ENCODE assay signal across 6 worm cellular contexts in genomic region chrII:9573412-9573811, ce11.
TF ChIP-seq lines count a peak whose summit lies in the region.

No protein-coding gene starts in this region.

TF ChIP-seq in whole organism, L1 larva, 84 proteins besides CTCF, POLR2A, EP300 and RAD21 (continues in another document):
- peak in 1 of 2 experiments; percentile 32 for TF ChIP-seq lsy-2 (tag; optimal IDR thresholded peaks at IDR 0.05; lab: Kevin White, UChicago)
- peak; percentile 2 for TF ChIP-seq mep-1 (tag; optimal IDR thresholded peaks at IDR 0.05; lab: Kevin White, UChicago)
- TF ChIP-seq nhr-19 (GFP tag; conservative IDR thresholded peaks at IDR 0.05; lab: Robert Waterston, UW), result 0 out of 2 replicates have a peak, but pooled peaks have one; percentile 12
- TF ChIP-seq elt-3 (tag; optimal IDR thresholded peaks at IDR 0.05; lab: Kevin White, UChicago), result peak in 1 of 6 experiments; percentile 52
- TF ChIP-seq lin-39 (tag; optimal IDR thresholded peaks at IDR 0.05; lab: Kevin White, UChicago), result no peak
- TF ChIP-seq efl-1 (optimal IDR thresholded peaks at IDR 0.05; lab: Kevin White, UChicago), result no peak
- peak in 1 of 2 experiments; percentile 59 for TF ChIP-seq efl-1 (GFP tag; optimal IDR thresholded peaks at IDR 0.05 in 1 of 2; lab: Kevin White, UChicago)
- no peak for TF ChIP-seq nhr-28 (tag; optimal IDR thresholded peaks at IDR 0.05; lab: Kevin White, UChicago)
- no peak for TF ChIP-seq pax-3 (tag; optimal IDR thresholded peaks at IDR 0.05; lab: Kevin White, UChicago)
- peak; percentile 71 for TF ChIP-seq snu-23 (GFP tag; optimal IDR thresholded peaks at IDR 0.05; lab: Kevin White, UChicago)
- TF ChIP-seq swsn-7 (tag; optimal IDR thresholded peaks at IDR 0.05; lab: Kevin White, UChicago), result peak; percentile 6
- no peak for TF ChIP-seq fos-1 (tag; optimal IDR thresholded peaks at IDR 0.05; lab: Kevin White, UChicago)
- no peak for TF ChIP-seq C04F5.9 (tag; optimal IDR thresholded peaks at IDR 0.05; lab: Kevin White, UChicago)
- TF ChIP-seq blmp-1 (tag; optimal IDR thresholded peaks at IDR 0.05; lab: Kevin White, UChicago), result peak; percentile 54

TF ChIP-seq in whole organism, L2 larva, 48 proteins besides CTCF, POLR2A, EP300 and RAD21:
- TF ChIP-seq C34F6.9 (tag; optimal IDR thresholded peaks at IDR 0.05; lab: Kevin White, UChicago) (no peak), nhr-129 (tag; optimal IDR thresholded peaks at IDR 0.05; lab: Kevin White, UChicago) (peak; percentile 17), blmp-1 (tag; optimal IDR thresholded peaks at IDR 0.05; lab: Kevin White, UChicago; ENCODE audit: insufficient read depth) (no peak), nhr-21 (tag; optimal IDR thresholded peaks at IDR 0.05; lab: Kevin White, UChicago) (peak; percentile 31), nhr-25 (tag; optimal IDR thresholded peaks at IDR 0.05; lab: Kevin White, UChicago) (peak; percentile 4)

TF ChIP-seq in whole organism, L3 larva, 47 proteins besides CTCF, POLR2A, EP300 and RAD21:
- TF ChIP-seq ztf-11 (tag; optimal IDR thresholded peaks at IDR 0.05; lab: Kevin White, UChicago) (no peak), nhr-23 (tag; optimal IDR thresholded peaks at IDR 0.05; lab: Kevin White, UChicago) (peak; percentile 54), pha-4 (tag; optimal IDR thresholded peaks at IDR 0.05; lab: Kevin White, UChicago) (no peak)

TF ChIP-seq in whole organism, L4 larva, 104 proteins besides CTCF, POLR2A, EP300 and RAD21:
- TF ChIP-seq mdl-1 (tag; optimal IDR thresholded peaks at IDR 0.05; lab: Kevin White, UChicago) (peak in 1 of 2 experiments; percentile 8), F10B5.3 (tag; optimal IDR thresholded peaks at IDR 0.05; lab: Kevin White, UChicago) (no peak), unc-62 (GFP tag; optimal IDR thresholded peaks at IDR 0.05 in 1 of 2; lab: Kevin White, UChicago) (peak in 1 of 2 experiments; percentile 90), unc-62 (tag; optimal IDR thresholded peaks at IDR 0.05; lab: Kevin White, UChicago) (no peak), hlh-30 (tag; optimal IDR thresholded peaks at IDR 0.05; lab: Kevin White, UChicago; ENCODE audit: insufficient read depth) (peak; percentile 59), nhr-28 (tag; optimal IDR thresholded peaks at IDR 0.05; lab: Kevin White, UChicago) (peak; percentile 41), lin-15B (tag; optimal IDR thresholded peaks at IDR 0.05; lab: Kevin White, UChicago) (no peak), mxl-3 (GFP tag; optimal IDR thresholded peaks at IDR 0.05; lab: Kevin White, UChicago) (peak; percentile 42)
TF ChIP-seq in whole organism, L4 larva: peak in this region for 5.

TF ChIP-seq in whole organism, late embryonic, 69 proteins besides CTCF, POLR2A, EP300 and RAD21:
- TF ChIP-seq hlh-6 (tag; optimal IDR thresholded peaks at IDR 0.05; lab: Kevin White, UChicago) (no peak), ceh-31 (tag; optimal IDR thresholded peaks at IDR 0.05; lab: Kevin White, UChicago) (peak; percentile 7), zip-5 (tag; optimal IDR thresholded peaks at IDR 0.05; lab: Kevin White, UChicago) (no peak), nfya-1 (tag; optimal IDR thresholded peaks at IDR 0.05; lab: Kevin White, UChicago) (peak; percentile 20)

TF ChIP-seq in whole organism, mixed stage, embryonic, 35 proteins besides CTCF, POLR2A, EP300 and RAD21:
- TF ChIP-seq blmp-1 (tag; optimal IDR thresholded peaks at IDR 0.05; lab: Kevin White, UChicago) (peak; percentile 22), lsy-2 (tag; optimal IDR thresholded peaks at IDR 0.05; lab: Kevin White, UChicago) (no peak), ham-2 (GFP tag; optimal IDR thresholded peaks at IDR 0.05; lab: Kevin White, UChicago) (no peak)
TF ChIP-seq in whole organism, mixed stage, embryonic: peak in this region for 1.

Comparison
In these comparisons a context has a peak if more than half of its experiments do, and no peak if none do; other contexts are left out.
1. Of the 29 proteins assayed by ChIP-seq in both whole organism, L4 larva and whole organism, L1 larva: peak only in whole organism, L4 larva: nhr-28; only in whole organism, L1 larva: mep-1; in both: none; in neither: 24; mixed calls (peak in some experiments, not most) for 3.